Worm (Caenorhabditis elegans) whole organism, late embryonic: ENCODE results near the gene rsp-2.

Experiments
- C08G9.2 ChIP-seq: sonication (generic microtip); optimal IDR thresholded peaks from 2 replicates; lab custom pipeline; 2016; ENCODE audit warnings: mild to moderate bottlenecking, missing genetic modification characterization, moderate library complexity, missing compliant biosample characterization
- C38D4.7 ChIP-seq: fragments of 200-800 bp; sonication (Bioruptor generic); optimal IDR thresholded peaks from 2 replicates; lab custom pipeline; 2018; ENCODE audit warnings: mild to moderate bottlenecking, missing genetic modification characterization, moderate library complexity, missing compliant biosample characterization
- F13H6.1 ChIP-seq: sonication (generic microtip); optimal IDR thresholded peaks from 2 replicates; lab custom pipeline; 2016; ENCODE audit warnings: missing genetic modification characterization, missing compliant biosample characterization
- K02D7.2 ChIP-seq: sonication (generic microtip); optimal IDR thresholded peaks from 2 replicates; lab custom pipeline; 2017; ENCODE audit warnings: mild to moderate bottlenecking, missing genetic modification characterization, missing compliant biosample characterization
- Y22D7AL.16 ChIP-seq: sonication (generic microtip); optimal IDR thresholded peaks from 2 replicates; lab custom pipeline; 2016; ENCODE audit warnings: missing genetic modification characterization, missing compliant biosample characterization
- ceh-18 ChIP-seq: sonication (generic microtip); optimal IDR thresholded peaks from 2 replicates; lab custom pipeline; 2016; ENCODE audit warnings: missing genetic modification characterization, missing compliant biosample characterization
- ceh-19 ChIP-seq: fragments of 200-800 bp; sonication (Bioruptor generic); optimal IDR thresholded peaks from 2 replicates; lab custom pipeline; 2018; ENCODE audit warnings: mild to moderate bottlenecking, missing genetic modification characterization, missing compliant biosample characterization
- ceh-2 ChIP-seq: sonication (generic microtip); optimal IDR thresholded peaks from 2 replicates; lab custom pipeline; 2016; ENCODE audit warnings: missing genotype, missing genetic modification characterization, missing compliant biosample characterization
- ceh-22 ChIP-seq: sonication (generic microtip); optimal IDR thresholded peaks from 2 replicates; lab custom pipeline; 2017; ENCODE audit warnings: missing biosample characterization, missing genetic modification characterization
- ceh-30 ChIP-seq: fragments of 150-350 bp; optimal IDR thresholded peaks from 2 replicates; lab custom pipeline; 2014; ENCODE audit warnings: missing biosample characterization, missing genetic modification characterization
- ceh-34 ChIP-seq: sonication (generic microtip); optimal IDR thresholded peaks from 2 replicates; lab custom pipeline; 2016; ENCODE audit warnings: mild to moderate bottlenecking, missing genetic modification characterization, missing compliant biosample characterization
- ceh-48 ChIP-seq: sonication (generic microtip); optimal IDR thresholded peaks from 2 replicates; lab custom pipeline; 2016; ENCODE audit warnings: missing genetic modification characterization, inconsistent platforms, missing compliant biosample characterization
- ceh-6 ChIP-seq: fragments of 200-800 bp; sonication (Bioruptor generic); optimal IDR thresholded peaks from 2 replicates; lab custom pipeline; 2018; ENCODE audit warnings: mild to moderate bottlenecking, missing genetic modification characterization, missing compliant biosample characterization
- ceh-9 ChIP-seq: sonication (generic microtip); optimal IDR thresholded peaks from 2 replicates; lab custom pipeline; 2016; ENCODE audit warnings: mild to moderate bottlenecking, missing genetic modification characterization, inconsistent platforms, missing compliant biosample characterization
- dmd-4 ChIP-seq: sonication (generic microtip); optimal IDR thresholded peaks from 2 replicates; lab custom pipeline; 2016; ENCODE audit warnings: borderline replicate concordance, missing genetic modification characterization, missing compliant biosample characterization
- dve-1 ChIP-seq: sonication (generic microtip); optimal IDR thresholded peaks from 2 replicates; lab custom pipeline; 2017; ENCODE audit warnings: antibody characterized with exemption, mild to moderate bottlenecking, missing genetic modification characterization, missing compliant biosample characterization
- elt-4 ChIP-seq: sonication (generic microtip); optimal IDR thresholded peaks from 2 replicates; lab custom pipeline; 2016; ENCODE audit warnings: missing genetic modification characterization, missing compliant biosample characterization
- fax-1 ChIP-seq: sonication (generic microtip); optimal IDR thresholded peaks from 2 replicates; lab custom pipeline; 2016; ENCODE audit warnings: missing genotype, missing genetic modification characterization, missing compliant biosample characterization
- fkh-6 ChIP-seq: sonication (generic microtip); optimal IDR thresholded peaks from 2 replicates; lab custom pipeline; 2016; ENCODE audit warnings: missing genetic modification characterization, missing compliant biosample characterization
- gmeb-2 ChIP-seq: sonication (generic microtip); optimal IDR thresholded peaks from 2 replicates; lab custom pipeline; 2016; ENCODE audit warnings: missing genetic modification characterization, inconsistent platforms, missing compliant biosample characterization
- hlh-13 ChIP-seq: fragments of 200-800 bp; sonication (Bioruptor generic); optimal IDR thresholded peaks from 2 replicates; lab custom pipeline; 2018; ENCODE audit warnings: mild to moderate bottlenecking, missing genetic modification characterization, missing compliant biosample characterization
- hlh-15 ChIP-seq: sonication (generic microtip); optimal IDR thresholded peaks from 2 replicates; lab custom pipeline; 2016; ENCODE audit warnings: missing genetic modification characterization, missing compliant biosample characterization
- lim-6 ChIP-seq: sonication (generic microtip); optimal IDR thresholded peaks from 2 replicates; lab custom pipeline; 2016; ENCODE audit warnings: missing genetic modification characterization, missing compliant biosample characterization
- lin-11 ChIP-seq: fragments of 200-800 bp; sonication (Bioruptor generic); optimal IDR thresholded peaks from 2 replicates; lab custom pipeline; 2018; ENCODE audit warnings: mild to moderate bottlenecking, missing genetic modification characterization, missing compliant biosample characterization
- nhr-232 ChIP-seq: sonication (generic microtip); optimal IDR thresholded peaks from 2 replicates; lab custom pipeline; 2016; ENCODE audit warnings: missing genetic modification characterization, missing compliant biosample characterization
- odd-2 ChIP-seq: sonication (generic microtip); optimal IDR thresholded peaks from 2 replicates; lab custom pipeline; 2017; ENCODE audit warnings: antibody characterized with exemption, mild to moderate bottlenecking, missing genetic modification characterization, missing compliant biosample characterization
- pag-3 ChIP-seq: sonication (generic microtip); optimal IDR thresholded peaks from 2 replicates; lab custom pipeline; 2016; ENCODE audit warnings: missing compliant biosample characterization, missing genetic modification characterization, borderline replicate concordance
- pat-9 ChIP-seq: fragments of 200-800 bp; sonication (Bioruptor generic); optimal IDR thresholded peaks from 2 replicates; lab custom pipeline; 2018; ENCODE audit warnings: mild to moderate bottlenecking, missing genetic modification characterization, moderate library complexity, missing compliant biosample characterization
- pax-1 ChIP-seq: fragments of 150-350 bp; optimal IDR thresholded peaks from 2 replicates; lab custom pipeline; 2014; ENCODE audit warnings: missing biosample characterization, missing genetic modification characterization
- pha-2 ChIP-seq: sonication (generic microtip); optimal IDR thresholded peaks from 2 replicates; lab custom pipeline; 2017; ENCODE audit warnings: mild to moderate bottlenecking, missing genetic modification characterization, missing compliant biosample characterization
- pha-4 ChIP-seq: fragments of 150-350 bp; optimal IDR thresholded peaks from 2 replicates; lab custom pipeline; 2018; ENCODE audit warnings: missing biosample characterization, missing genetic modification reagents, missing genetic modification characterization
- pqm-1 ChIP-seq: sonication (generic microtip); optimal IDR thresholded peaks from 2 replicates; lab custom pipeline; 2016; ENCODE audit warnings: missing genetic modification characterization, missing compliant biosample characterization
- pros-1 ChIP-seq: fragments of 150-350 bp; optimal IDR thresholded peaks from 2 replicates; lab custom pipeline; 2014; ENCODE audit warnings: missing biosample characterization, missing genetic modification reagents, missing genetic modification characterization
- rnt-1 ChIP-seq: sonication (generic microtip); optimal IDR thresholded peaks from 2 replicates; lab custom pipeline; 2016; ENCODE audit warnings: missing genetic modification characterization, missing compliant biosample characterization
- sdc-2 ChIP-seq: sonication (generic microtip); optimal IDR thresholded peaks from 2 replicates; lab custom pipeline; 2016; ENCODE audit warnings: missing genotype, missing genetic modification characterization, missing compliant biosample characterization
- sox-2 ChIP-seq: fragments of 200-800 bp; sonication (Bioruptor generic); IDR thresholded peaks from 2 replicates; pipeline ENCODE4 v1.3.6; 2022; ENCODE audit warnings: missing genetic modification reagents, missing genetic modification characterization, missing compliant biosample characterization
- sox-4 ChIP-seq: sonication (generic microtip); optimal IDR thresholded peaks from 2 replicates; lab custom pipeline; 2017; ENCODE audit warnings: mild to moderate bottlenecking, missing genetic modification characterization, inconsistent platforms, missing compliant biosample characterization
- syd-9 ChIP-seq: sonication (generic microtip); optimal IDR thresholded peaks from 2 replicates; lab custom pipeline; 2016; ENCODE audit warnings: mild to moderate bottlenecking, missing genetic modification characterization, moderate library complexity, missing compliant biosample characterization
- tbx-7 ChIP-seq: sonication (generic microtip); optimal IDR thresholded peaks from 2 replicates; lab custom pipeline; 2016; ENCODE audit warnings: missing genotype, missing genetic modification characterization, missing compliant biosample characterization
- ttx-3 ChIP-seq: sonication (generic microtip); optimal IDR thresholded peaks from 2 replicates; lab custom pipeline; 2016; ENCODE audit warnings: missing genetic modification reagents, missing genetic modification characterization, missing compliant biosample characterization
- unc-3 ChIP-seq, 2 experiments: fragments of 200-800 bp in 1 of 2; sonication (Bioruptor generic) in 1 of 2; sonication (generic microtip) in 1 of 2; conservative IDR thresholded peaks in 1 of 2; optimal IDR thresholded peaks in 1 of 2; 2 replicates each; pipeline versions ENCODE4 v1.3.6 to Lab custom; 2016 to 2022; ENCODE audit warnings: missing compliant biosample characterization in 2 of 2, missing genetic modification characterization in 2 of 2, missing genetic modification reagents in 1 of 2
- unc-42 ChIP-seq: sonication (generic microtip); optimal IDR thresholded peaks from 2 replicates; lab custom pipeline; 2016; ENCODE audit warnings: missing genotype, missing genetic modification characterization, missing compliant biosample characterization
- unc-55 ChIP-seq: sonication (generic microtip); optimal IDR thresholded peaks from 2 replicates; lab custom pipeline; 2017; ENCODE audit warnings: missing biosample characterization, missing genetic modification reagents, missing genetic modification characterization
- unc-86 ChIP-seq: sonication (generic microtip); optimal IDR thresholded peaks from 2 replicates; lab custom pipeline; 2016; ENCODE audit warnings: missing genetic modification characterization, missing compliant biosample characterization
- zip-5 ChIP-seq: sonication (generic microtip); optimal IDR thresholded peaks from 2 replicates; lab custom pipeline; 2016; ENCODE audit warnings: missing genetic modification characterization, missing compliant biosample characterization
- ztf-16 ChIP-seq: sonication (generic microtip); optimal IDR thresholded peaks from 2 replicates; lab custom pipeline; 2017; ENCODE audit warnings: missing genetic modification characterization, missing compliant biosample characterization

The rsp-2 gene

DNA sequence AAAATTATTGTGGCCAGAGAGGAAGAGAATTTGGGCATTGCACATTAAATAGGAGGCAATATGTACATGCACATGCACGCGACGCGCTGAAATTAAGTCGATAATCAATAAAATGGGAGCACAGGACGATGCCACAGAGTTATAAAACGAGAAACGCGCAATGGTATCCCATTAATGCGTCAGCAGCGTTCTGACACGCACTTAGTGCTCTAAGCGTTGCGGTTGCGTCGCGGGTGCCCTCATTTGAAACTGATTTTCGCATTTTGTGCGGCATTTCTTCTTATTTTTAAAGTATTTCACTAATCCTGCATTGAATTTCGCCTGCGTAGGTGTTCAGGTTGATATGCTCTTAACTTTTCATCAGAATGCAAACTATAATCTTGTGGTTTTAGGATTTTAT is 270 bp upstream of the rsp-2 start, which contains the start of gene rsp-1 (continued):
- TF ChIP-seq lin-11 (tag; lab: Kevin White, UChicago) = no peak
- TF ChIP-seq pha-4 (tag; lab: Kevin White, UChicago) = no peak
- TF ChIP-seq ceh-18 (tag; lab: Kevin White, UChicago) = peak; percentile 77
- TF ChIP-seq unc-3 (GFP tag; conservative IDR thresholded peaks at IDR 0.05; lab: Robert Waterston, UW) = no peak
- peak; percentile 66 for TF ChIP-seq unc-3 (tag; optimal IDR thresholded peaks at IDR 0.05; lab: Kevin White, UChicago)
- peak; percentile 37 for TF ChIP-seq Y22D7AL.16
- TF ChIP-seq ceh-9 (tag; lab: Kevin White, UChicago) = no peak
- no peak for TF ChIP-seq pax-1 (tag; lab: Kevin White, UChicago)
- TF ChIP-seq dmd-4 (tag; lab: Kevin White, UChicago) = no peak
- TF ChIP-seq ceh-48 (tag; lab: Kevin White, UChicago) = peak; percentile 88
- peak; percentile 35 for TF ChIP-seq gmeb-2 (tag; lab: Kevin White, UChicago)
- peak; percentile 58 for TF ChIP-seq ceh-34 (tag; lab: Kevin White, UChicago)
- TF ChIP-seq fkh-6 (tag; lab: Kevin White, UChicago) = peak; percentile 33
- no peak for TF ChIP-seq zip-5 (tag; lab: Kevin White, UChicago)
- TF ChIP-seq K02D7.2 (tag; lab: Kevin White, UChicago) = no peak
- no peak for TF ChIP-seq elt-4 (tag; lab: Kevin White, UChicago)
- TF ChIP-seq pag-3 = peak; percentile 42
- no peak for TF ChIP-seq odd-2 (tag; lab: Kevin White, UChicago)
- TF ChIP-seq fax-1 (tag; lab: Kevin White, UChicago) = peak; percentile 38
- no peak for TF ChIP-seq ttx-3
- TF ChIP-seq C08G9.2 = peak; percentile 19
- peak; percentile 46 for TF ChIP-seq sdc-2 (tag; lab: Kevin White, UChicago)
- TF ChIP-seq unc-55 (GFP tag; lab: Kevin White, UChicago) = peak; percentile 34
- TF ChIP-seq ceh-6 (GFP tag; lab: Kevin White, UChicago) = peak; percentile 36
- no peak for TF ChIP-seq tbx-7 (tag; lab: Kevin White, UChicago)
- peak; percentile 45 for TF ChIP-seq syd-9 (tag; lab: Kevin White, UChicago)
- no peak for TF ChIP-seq C38D4.7 (GFP tag; lab: Kevin White, UChicago)
- peak; percentile 19 for TF ChIP-seq sox-4 (tag; lab: Kevin White, UChicago)
- TF ChIP-seq unc-86 (tag; lab: Kevin White, UChicago) = peak; percentile 23
- peak; percentile 49 for TF ChIP-seq pat-9 (tag; lab: Kevin White, UChicago)
- TF ChIP-seq dve-1 (tag; lab: Kevin White, UChicago) = peak; percentile 67
- TF ChIP-seq pqm-1 = no peak
- TF ChIP-seq hlh-13 (GFP tag; lab: Kevin White, UChicago) = no peak
- TF ChIP-seq ceh-19 (GFP tag; lab: Kevin White, UChicago) = no peak
- no peak for TF ChIP-seq nhr-232 (tag; lab: Kevin White, UChicago)
- TF ChIP-seq pros-1 (tag; lab: Kevin White, UChicago) = no peak
- TF ChIP-seq unc-42 (tag; lab: Kevin White, UChicago) = peak; percentile 81
- peak; percentile 43 for TF ChIP-seq ceh-2 (tag; lab: Kevin White, UChicago)
- TF ChIP-seq lim-6 (tag; lab: Kevin White, UChicago) = peak; percentile 55
- TF ChIP-seq sox-2 (GFP tag; lab: Robert Waterston, UW) = no peak
- TF ChIP-seq rnt-1 (tag; lab: Kevin White, UChicago) = peak; percentile 71
- peak; percentile 40 for TF ChIP-seq F13H6.1 (tag; lab: Kevin White, UChicago)
- no peak for TF ChIP-seq ceh-22 (tag; lab: Kevin White, UChicago)
- TF ChIP-seq pha-2 (tag; lab: Kevin White, UChicago) = peak; percentile 33
- no peak for TF ChIP-seq hlh-15 (tag; lab: Kevin White, UChicago)
- TF ChIP-seq ceh-30 (tag; lab: Kevin White, UChicago) = peak; percentile 47
- peak; percentile 55 for TF ChIP-seq ztf-16 (tag; lab: Kevin White, UChicago)
